Worm (Caenorhabditis elegans) whole organism, mixed stage, embryonic: ENCODE measurements around the gene F54D10.8.

Experiments
- M03D4.4 ChIP-seq: sonication (generic microtip); optimal IDR thresholded peaks from 2 replicates; lab custom pipeline; 2017; ENCODE audit warnings: mild to moderate bottlenecking, missing genetic modification characterization, missing compliant biosample characterization
- blmp-1 ChIP-seq: fragments of 150-350 bp; optimal IDR thresholded peaks from 2 replicates; lab custom pipeline; 2014; ENCODE audit warnings: missing biosample characterization, missing genetic modification characterization
- ceh-39 ChIP-seq: fragments of 150-350 bp; optimal IDR thresholded peaks from 2 replicates; lab custom pipeline; 2014; ENCODE audit warnings: missing biosample characterization, missing genetic modification characterization
- ceh-43 ChIP-seq: fragments of 200-800 bp; sonication (Bioruptor generic); optimal IDR thresholded peaks from 2 replicates; lab custom pipeline; 2018; ENCODE audit warnings: mild to moderate bottlenecking, missing genetic modification characterization, moderate library complexity, missing compliant biosample characterization
- ceh-83 ChIP-seq: fragments of 200-800 bp; sonication (Bioruptor generic); optimal IDR thresholded peaks from 2 replicates; lab custom pipeline; 2018; ENCODE audit warnings: mild to moderate bottlenecking, missing genetic modification characterization, missing compliant biosample characterization
- ces-1 ChIP-seq: fragments of 150-350 bp; optimal IDR thresholded peaks from 2 replicates; lab custom pipeline; 2014; ENCODE audit warnings: missing biosample characterization, missing genetic modification reagents, missing genetic modification characterization
- cnd-1 ChIP-seq: fragments of 200-800 bp; sonication (Bioruptor generic); optimal IDR thresholded peaks from 2 replicates; lab custom pipeline; 2018; ENCODE audit warnings: mild to moderate bottlenecking, missing genetic modification characterization, missing compliant biosample characterization
- elt-1 ChIP-seq: sonication (generic microtip); optimal IDR thresholded peaks from 2 replicates; lab custom pipeline; 2017; ENCODE audit warnings: missing genetic modification characterization, mild to moderate bottlenecking, missing compliant biosample characterization, antibody characterized with exemption, moderate library complexity, borderline replicate concordance; ENCODE audit not compliant: insufficient read depth
- elt-3 ChIP-seq: fragments of 150-350 bp; optimal IDR thresholded peaks from 2 replicates; lab custom pipeline; 2014; ENCODE audit warnings: missing biosample characterization, missing genetic modification characterization
- flh-1 ChIP-seq: fragments of 200-800 bp; sonication (Bioruptor generic); optimal IDR thresholded peaks from 2 replicates; lab custom pipeline; 2018; ENCODE audit warnings: mild to moderate bottlenecking, missing genetic modification characterization, moderate library complexity, missing compliant biosample characterization
- ham-2 ChIP-seq: fragments of 200-800 bp; sonication (Bioruptor generic); optimal IDR thresholded peaks from 2 replicates; lab custom pipeline; 2018; ENCODE audit warnings: mild to moderate bottlenecking, missing genetic modification characterization, missing compliant biosample characterization
- hlh-1 ChIP-seq: fragments of 150-350 bp; optimal IDR thresholded peaks from 2 replicates; lab custom pipeline; 2014; ENCODE audit warnings: missing biosample characterization, missing genetic modification reagents, missing genetic modification characterization
- lin-13 ChIP-seq: fragments of 150-350 bp; optimal IDR thresholded peaks from 2 replicates; lab custom pipeline; 2014; ENCODE audit warnings: missing biosample characterization, missing genetic modification characterization
- lin-32 ChIP-seq: fragments of 200-800 bp; sonication (Bioruptor generic); optimal IDR thresholded peaks from 2 replicates; lab custom pipeline; 2018; ENCODE audit warnings: mild to moderate bottlenecking, missing genetic modification characterization, missing compliant biosample characterization
- lsy-2 ChIP-seq: fragments of 150-350 bp; optimal IDR thresholded peaks from 2 replicates; lab custom pipeline; 2014; ENCODE audit warnings: missing biosample characterization, missing genetic modification characterization
- mab-5 ChIP-seq: fragments of 150-350 bp; optimal IDR thresholded peaks from 2 replicates; lab custom pipeline; 2014; ENCODE audit warnings: missing biosample characterization, missing genetic modification characterization
- mep-1 ChIP-seq: fragments of 150-350 bp; optimal IDR thresholded peaks from 2 replicates; lab custom pipeline; 2017; ENCODE audit warnings: missing biosample characterization, missing genetic modification reagents, missing genetic modification characterization, inconsistent platforms
- mls-2 ChIP-seq: sonication (generic microtip); optimal IDR thresholded peaks from 2 replicates; lab custom pipeline; 2016; ENCODE audit warnings: mild to moderate bottlenecking, missing genetic modification characterization, moderate library complexity, missing compliant biosample characterization
- nhr-12 ChIP-seq: fragments of 150-350 bp; optimal IDR thresholded peaks from 2 replicates; lab custom pipeline; 2014; ENCODE audit warnings: missing biosample characterization, missing genetic modification characterization
- nhr-2 ChIP-seq: fragments of 150-350 bp; optimal IDR thresholded peaks from 2 replicates; lab custom pipeline; 2014; ENCODE audit warnings: missing biosample characterization, missing genetic modification characterization
- nhr-237 ChIP-seq: fragments of 150-350 bp; optimal IDR thresholded peaks from 2 replicates; lab custom pipeline; 2014; ENCODE audit warnings: missing biosample characterization, missing genetic modification characterization
- nhr-28 ChIP-seq: fragments of 150-350 bp; optimal IDR thresholded peaks from 2 replicates; lab custom pipeline; 2014; ENCODE audit warnings: missing biosample characterization, missing genetic modification characterization
- nhr-76 ChIP-seq: sonication (generic microtip); optimal IDR thresholded peaks from 2 replicates; lab custom pipeline; 2017; ENCODE audit warnings: missing biosample characterization, missing genetic modification characterization
- pha-4 ChIP-seq: fragments of 150-350 bp; optimal IDR thresholded peaks from 2 replicates; lab custom pipeline; 2018; ENCODE audit warnings: missing biosample characterization, missing genetic modification reagents, missing genetic modification characterization
- sem-2 ChIP-seq: fragments of 200-800 bp; sonication (Bioruptor generic); optimal IDR thresholded peaks from 2 replicates; lab custom pipeline; 2018; ENCODE audit warnings: mild to moderate bottlenecking, missing genetic modification characterization, missing compliant biosample characterization
- sptf-1 ChIP-seq: sonication (generic microtip); optimal IDR thresholded peaks from 2 replicates; lab custom pipeline; 2017; ENCODE audit warnings: mild to moderate bottlenecking, missing genetic modification characterization, moderate library complexity, missing compliant biosample characterization
- tbx-8 ChIP-seq: fragments of 200-800 bp; sonication (Bioruptor generic); optimal IDR thresholded peaks from 2 replicates; lab custom pipeline; 2018; ENCODE audit warnings: mild to moderate bottlenecking, missing genetic modification characterization, moderate library complexity, missing compliant biosample characterization
- unc-62 ChIP-seq: fragments of 150-350 bp; optimal IDR thresholded peaks from 2 replicates; lab custom pipeline; 2014; ENCODE audit warnings: missing biosample characterization, missing genetic modification reagents, missing genetic modification characterization
- zip-8 ChIP-seq: fragments of 150-350 bp; optimal IDR thresholded peaks from 2 replicates; lab custom pipeline; 2014; ENCODE audit warnings: missing biosample characterization, missing genetic modification characterization
- ztf-11 ChIP-seq: fragments of 150-350 bp; optimal IDR thresholded peaks from 2 replicates; lab custom pipeline; 2014; ENCODE audit warnings: missing biosample characterization, missing genetic modification characterization

F54D10.8 gene

ce11 chrII:3811816-3812332 lies 15.8 kb downstream of the F54D10.8 start, which contains the start of gene lido-15:
TSS of gene lido-15 (plus strand) at chrII:3812282.
- TF ChIP-seq sem-2 (GFP tag; lab: Kevin White, UChicago) (no peak), hlh-1 (tag; lab: Kevin White, UChicago) (no peak), lin-32 (GFP tag; lab: Kevin White, UChicago) (no peak), flh-1 (GFP tag; lab: Kevin White, UChicago) (no peak), elt-1 (tag; lab: Kevin White, UChicago) (no peak), ceh-83 (GFP tag; lab: Kevin White, UChicago) (no peak), blmp-1 (tag; lab: Kevin White, UChicago) (no peak), ceh-43 (GFP tag; lab: Kevin White, UChicago) (no peak)

ce11 chrII:3810550-3810949 lies 17.2 kb downstream of the F54D10.8 start:
- TF ChIP-seq zip-8 (tag; lab: Kevin White, UChicago) (no peak), nhr-12 (no peak), ces-1 (GFP tag; lab: Kevin White, UChicago) (peak; percentile 7), sem-2 (GFP tag; lab: Kevin White, UChicago) (no peak), mls-2 (tag; lab: Kevin White, UChicago) (no peak), tbx-8 (GFP tag; lab: Kevin White, UChicago) (no peak), unc-62 (GFP tag; lab: Kevin White, UChicago) (peak; percentile 38), ceh-43 (GFP tag; lab: Kevin White, UChicago) (no peak), nhr-28 (no peak), nhr-76 (no peak), hlh-1 (tag; lab: Kevin White, UChicago) (no peak), nhr-2 (tag; lab: Kevin White, UChicago) (no peak), pha-4 (tag; lab: Kevin White, UChicago) (peak; percentile 17), mep-1 (no peak), ham-2 (GFP tag; lab: Kevin White, UChicago) (no peak), elt-3 (no peak), ceh-83 (GFP tag; lab: Kevin White, UChicago) (no peak), M03D4.4 (tag; lab: Kevin White, UChicago) (no peak)

- TF ChIP-seq pha-4 (tag; lab: Kevin White, UChicago): no peak
- TF ChIP-seq unc-62 (GFP tag; lab: Kevin White, UChicago): no peak
These were observed 19.1 kb downstream of the F54D10.8 start for ce11 chrII:3808643-3809042.

ce11 chrII:3808104-3808503 lies 19.6 kb downstream of the F54D10.8 start, which contains the start of gene F54D10.5:
TSS of gene F54D10.5 (minus strand) at chrII:3808177.
- TF ChIP-seq lin-13 (peak; percentile 30), elt-1 (tag; lab: Kevin White, UChicago) (no peak), cnd-1 (tag; lab: Kevin White, UChicago) (no peak), hlh-1 (tag; lab: Kevin White, UChicago) (peak; percentile 52), ceh-43 (GFP tag; lab: Kevin White, UChicago) (no peak), mep-1 (peak; percentile 91), ces-1 (GFP tag; lab: Kevin White, UChicago) (no peak), mab-5 (tag; lab: Kevin White, UChicago) (peak; percentile 40), pha-4 (tag; lab: Kevin White, UChicago) (no peak), mls-2 (tag; lab: Kevin White, UChicago) (no peak), unc-62 (GFP tag; lab: Kevin White, UChicago) (no peak), nhr-28 (no peak), ham-2 (GFP tag; lab: Kevin White, UChicago) (no peak), nhr-2 (tag; lab: Kevin White, UChicago) (peak; percentile 18), lsy-2 (tag; lab: Kevin White, UChicago) (peak; percentile 58), sptf-1 (tag; lab: Kevin White, UChicago) (peak; percentile 43), sem-2 (GFP tag; lab: Kevin White, UChicago) (no peak), nhr-237 (tag; lab: Kevin White, UChicago) (peak; percentile 60), zip-8 (tag; lab: Kevin White, UChicago) (no peak)

- TF ChIP-seq ces-1 (GFP tag; lab: Kevin White, UChicago) (no peak), ztf-11 (tag; lab: Kevin White, UChicago) (no peak), nhr-28 (no peak), lin-13 (no peak), sem-2 (GFP tag; lab: Kevin White, UChicago) (no peak), nhr-12 (no peak), nhr-76 (no peak), lsy-2 (tag; lab: Kevin White, UChicago) (no peak), ceh-39 (tag; lab: Kevin White, UChicago) (no peak), hlh-1 (tag; lab: Kevin White, UChicago) (no peak), zip-8 (tag; lab: Kevin White, UChicago) (no peak), ceh-43 (GFP tag; lab: Kevin White, UChicago) (no peak), mep-1 (no peak), ceh-83 (GFP tag; lab: Kevin White, UChicago) (no peak)
These were observed 20.7 kb downstream of the F54D10.8 start, which contains the start of gene F54D10.4 for ce11 chrII:3806964-3807363. TSS of gene F54D10.4 (minus strand) at chrII:3807064.
